Worm (Caenorhabditis elegans): ENCODE results near the gene egli-1.

- no peak for TF ChIP-seq pqm-1 (tag; optimal IDR thresholded peaks at IDR 0.05)
- TF ChIP-seq Y48G9A.11 (GFP tag; IDR thresholded peaks at IDR 0.05): no peak
- TF ChIP-seq spr-3 (GFP tag; optimal IDR thresholded peaks at IDR 0.05): no peak
- TF ChIP-seq mep-1 (tag; optimal IDR thresholded peaks at IDR 0.05): no peak
- TF ChIP-seq mdl-1 (tag; optimal IDR thresholded peaks at IDR 0.05): no peak
- no peak for TF ChIP-seq dve-1 (tag; optimal IDR thresholded peaks at IDR 0.05; ENCODE audit: insufficient read depth)
- TF ChIP-seq nhr-77 (tag; optimal IDR thresholded peaks at IDR 0.05): no peak
- TF ChIP-seq unc-39 (tag; optimal IDR thresholded peaks at IDR 0.05): no peak
These were observed 41.7 kb upstream of the egli-1 start for ce11 chrII:9282065-9282464.
